Worm (Caenorhabditis elegans) whole organism, late embryonic: Measurements from ENCODE around the gene T24D5.2.

Source experiments
- C38D4.7 ChIP-seq: fragments of 200-800 bp; sonication (Bioruptor generic); optimal IDR thresholded peaks from 2 replicates; lab custom pipeline; 2018; ENCODE audit warnings: mild to moderate bottlenecking, missing genetic modification characterization, moderate library complexity, missing compliant biosample characterization
- K09A11.1 ChIP-seq: sonication (generic microtip); optimal IDR thresholded peaks from 2 replicates; lab custom pipeline; 2017; ENCODE audit warnings: antibody characterized with exemption, mild to moderate bottlenecking, missing genetic modification characterization, missing compliant biosample characterization; ENCODE audit not compliant: insufficient read depth
- ama-1 ChIP-seq: fragments of 150-350 bp; optimal IDR thresholded peaks from 2 replicates; lab custom pipeline; 2014
- ceh-18 ChIP-seq: sonication (generic microtip); optimal IDR thresholded peaks from 2 replicates; lab custom pipeline; 2016; ENCODE audit warnings: missing genetic modification characterization, missing compliant biosample characterization
- ceh-19 ChIP-seq: fragments of 200-800 bp; sonication (Bioruptor generic); optimal IDR thresholded peaks from 2 replicates; lab custom pipeline; 2018; ENCODE audit warnings: mild to moderate bottlenecking, missing genetic modification characterization, missing compliant biosample characterization
- ceh-2 ChIP-seq: sonication (generic microtip); optimal IDR thresholded peaks from 2 replicates; lab custom pipeline; 2016; ENCODE audit warnings: missing genotype, missing genetic modification characterization, missing compliant biosample characterization
- ceh-22 ChIP-seq: sonication (generic microtip); optimal IDR thresholded peaks from 2 replicates; lab custom pipeline; 2017; ENCODE audit warnings: missing biosample characterization, missing genetic modification characterization
- ceh-30 ChIP-seq: fragments of 150-350 bp; optimal IDR thresholded peaks from 2 replicates; lab custom pipeline; 2014; ENCODE audit warnings: missing biosample characterization, missing genetic modification characterization
- ceh-31 ChIP-seq: sonication (generic microtip); optimal IDR thresholded peaks from 2 replicates; lab custom pipeline; 2016; ENCODE audit warnings: missing genetic modification characterization, missing compliant biosample characterization
- ceh-34 ChIP-seq: sonication (generic microtip); optimal IDR thresholded peaks from 2 replicates; lab custom pipeline; 2016; ENCODE audit warnings: mild to moderate bottlenecking, missing genetic modification characterization, missing compliant biosample characterization
- ceh-45 ChIP-seq: fragments of 200-800 bp; sonication (Bioruptor generic); IDR thresholded peaks from 2 replicates; pipeline ENCODE4 v1.3.6; 2022; ENCODE audit warnings: missing genetic modification reagents, missing genetic modification characterization, missing compliant biosample characterization
- ceh-48 ChIP-seq: sonication (generic microtip); optimal IDR thresholded peaks from 2 replicates; lab custom pipeline; 2016; ENCODE audit warnings: missing genetic modification characterization, inconsistent platforms, missing compliant biosample characterization
- ceh-6 ChIP-seq: fragments of 200-800 bp; sonication (Bioruptor generic); optimal IDR thresholded peaks from 2 replicates; lab custom pipeline; 2018; ENCODE audit warnings: mild to moderate bottlenecking, missing genetic modification characterization, missing compliant biosample characterization
- dmd-4 ChIP-seq: sonication (generic microtip); optimal IDR thresholded peaks from 2 replicates; lab custom pipeline; 2016; ENCODE audit warnings: borderline replicate concordance, missing genetic modification characterization, missing compliant biosample characterization
- elt-2 ChIP-seq: sonication (generic microtip); optimal IDR thresholded peaks from 2 replicates; lab custom pipeline; 2016; ENCODE audit warnings: missing genetic modification reagents, missing genetic modification characterization, missing compliant biosample characterization
- elt-4 ChIP-seq: sonication (generic microtip); optimal IDR thresholded peaks from 2 replicates; lab custom pipeline; 2016; ENCODE audit warnings: missing genetic modification characterization, missing compliant biosample characterization
- hlh-15 ChIP-seq: sonication (generic microtip); optimal IDR thresholded peaks from 2 replicates; lab custom pipeline; 2016; ENCODE audit warnings: missing genetic modification characterization, missing compliant biosample characterization
- lim-6 ChIP-seq: sonication (generic microtip); optimal IDR thresholded peaks from 2 replicates; lab custom pipeline; 2016; ENCODE audit warnings: missing genetic modification characterization, missing compliant biosample characterization
- lin-11 ChIP-seq: fragments of 200-800 bp; sonication (Bioruptor generic); optimal IDR thresholded peaks from 2 replicates; lab custom pipeline; 2018; ENCODE audit warnings: mild to moderate bottlenecking, missing genetic modification characterization, missing compliant biosample characterization
- madf-2 ChIP-seq: sonication (generic microtip); optimal IDR thresholded peaks from 2 replicates; lab custom pipeline; 2017; ENCODE audit warnings: missing genetic modification characterization, missing compliant biosample characterization
- mec-3 ChIP-seq: sonication (generic microtip); optimal IDR thresholded peaks from 2 replicates; lab custom pipeline; 2016; ENCODE audit warnings: borderline replicate concordance, missing genetic modification characterization, missing compliant biosample characterization
- nhr-11 ChIP-seq: fragments of 150-350 bp; optimal IDR thresholded peaks from 2 replicates; lab custom pipeline; 2014; ENCODE audit warnings: missing biosample characterization, missing genetic modification characterization
- npax-4 ChIP-seq: sonication (generic microtip); optimal IDR thresholded peaks from 2 replicates; lab custom pipeline; 2016; ENCODE audit warnings: missing genetic modification characterization, missing compliant biosample characterization
- pat-9 ChIP-seq: fragments of 200-800 bp; sonication (Bioruptor generic); optimal IDR thresholded peaks from 2 replicates; lab custom pipeline; 2018; ENCODE audit warnings: mild to moderate bottlenecking, missing genetic modification characterization, moderate library complexity, missing compliant biosample characterization
- pax-1 ChIP-seq: fragments of 150-350 bp; optimal IDR thresholded peaks from 2 replicates; lab custom pipeline; 2014; ENCODE audit warnings: missing biosample characterization, missing genetic modification characterization
- pha-2 ChIP-seq: sonication (generic microtip); optimal IDR thresholded peaks from 2 replicates; lab custom pipeline; 2017; ENCODE audit warnings: mild to moderate bottlenecking, missing genetic modification characterization, missing compliant biosample characterization
- pqm-1 ChIP-seq: sonication (generic microtip); optimal IDR thresholded peaks from 2 replicates; lab custom pipeline; 2016; ENCODE audit warnings: missing genetic modification characterization, missing compliant biosample characterization
- pros-1 ChIP-seq: fragments of 150-350 bp; optimal IDR thresholded peaks from 2 replicates; lab custom pipeline; 2014; ENCODE audit warnings: missing biosample characterization, missing genetic modification reagents, missing genetic modification characterization
- rnt-1 ChIP-seq: sonication (generic microtip); optimal IDR thresholded peaks from 2 replicates; lab custom pipeline; 2016; ENCODE audit warnings: missing genetic modification characterization, missing compliant biosample characterization
- sdc-2 ChIP-seq: sonication (generic microtip); optimal IDR thresholded peaks from 2 replicates; lab custom pipeline; 2016; ENCODE audit warnings: missing genotype, missing genetic modification characterization, missing compliant biosample characterization
- tbx-7 ChIP-seq: sonication (generic microtip); optimal IDR thresholded peaks from 2 replicates; lab custom pipeline; 2016; ENCODE audit warnings: missing genotype, missing genetic modification characterization, missing compliant biosample characterization
- unc-3 ChIP-seq, 2 experiments: fragments of 200-800 bp in 1 of 2; sonication (Bioruptor generic) in 1 of 2; sonication (generic microtip) in 1 of 2; conservative IDR thresholded peaks in 1 of 2; optimal IDR thresholded peaks in 1 of 2; 2 replicates each; pipeline versions ENCODE4 v1.3.6 to Lab custom; 2016 to 2022; ENCODE audit warnings: missing compliant biosample characterization in 2 of 2, missing genetic modification characterization in 2 of 2, missing genetic modification reagents in 1 of 2
- unc-42 ChIP-seq: sonication (generic microtip); optimal IDR thresholded peaks from 2 replicates; lab custom pipeline; 2016; ENCODE audit warnings: missing genotype, missing genetic modification characterization, missing compliant biosample characterization
- zip-5 ChIP-seq: sonication (generic microtip); optimal IDR thresholded peaks from 2 replicates; lab custom pipeline; 2016; ENCODE audit warnings: missing genetic modification characterization, missing compliant biosample characterization

Gene T24D5.2

DNA sequence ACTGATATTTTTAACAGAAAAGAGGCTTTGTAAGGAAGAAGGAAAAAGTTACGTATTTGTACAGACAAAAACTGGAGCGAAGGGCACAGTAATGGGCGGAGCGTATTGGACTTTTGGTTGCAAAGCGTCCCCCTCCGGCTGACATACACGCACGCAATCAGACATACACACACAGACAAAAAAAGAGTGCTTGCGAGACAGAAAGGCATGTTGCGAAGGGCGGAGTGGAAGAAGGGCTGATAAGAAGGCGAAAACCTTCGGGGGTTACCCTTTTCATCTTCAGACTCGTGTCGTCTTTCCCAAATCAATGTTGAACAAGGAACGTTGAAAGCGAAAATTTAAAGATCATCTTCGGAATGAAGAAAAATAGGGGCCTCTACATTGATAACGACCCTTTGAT lies 44.3 kb upstream of the T24D5.2 start:
- peak; percentile 14 for TF ChIP-seq pqm-1
- TF ChIP-seq hlh-15 (tag; lab: Kevin White, UChicago), result no peak
- no peak for TF ChIP-seq mec-3 (tag; lab: Kevin White, UChicago)
- no peak for TF ChIP-seq zip-5 (tag; lab: Kevin White, UChicago)
- TF ChIP-seq pat-9, result no peak
- peak; percentile 46 for TF ChIP-seq elt-2 (tag; lab: Kevin White, UChicago)
- TF ChIP-seq unc-42 (tag; lab: Kevin White, UChicago), result no peak

DNA sequence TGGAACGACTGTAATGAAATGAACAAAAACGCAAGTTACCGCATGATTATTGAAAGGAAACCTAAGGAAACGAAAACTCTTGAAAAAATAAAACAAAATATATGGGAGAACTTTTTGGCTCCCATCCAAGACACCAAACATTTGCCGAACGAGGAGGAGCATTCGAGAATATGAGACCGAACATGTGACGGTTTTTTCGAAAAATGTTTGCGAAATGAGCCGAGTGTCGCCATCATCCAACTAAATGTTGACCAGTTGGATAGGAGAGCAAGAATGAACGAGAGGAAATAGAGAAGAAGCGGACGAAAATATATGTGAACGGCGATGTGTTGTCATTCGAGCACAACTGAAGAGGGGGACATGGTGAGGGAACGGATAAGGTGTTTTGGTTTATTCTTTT lies 43.8 kb upstream of the T24D5.2 start:
- no peak for TF ChIP-seq K09A11.1 (tag; lab: Kevin White, UChicago)
- no peak for TF ChIP-seq ceh-45 (GFP tag; lab: Robert Waterston, UW)
- no peak for TF ChIP-seq pqm-1
- no peak for TF ChIP-seq pha-2
- no peak for TF ChIP-seq dmd-4 (tag; lab: Kevin White, UChicago)
- no peak for TF ChIP-seq rnt-1
- no peak for TF ChIP-seq ceh-19 (GFP tag; lab: Kevin White, UChicago)
- no peak for TF ChIP-seq ceh-48 (tag; lab: Kevin White, UChicago)
- no peak for TF ChIP-seq npax-4 (tag; lab: Kevin White, UChicago)
- TF ChIP-seq ama-1 (lab: Kevin White, UChicago), result no peak
- TF ChIP-seq lim-6, result no peak
- no peak for TF ChIP-seq ceh-22
- TF ChIP-seq lin-11, result no peak
- TF ChIP-seq ceh-2, result no peak
- no peak for TF ChIP-seq pat-9

DNA sequence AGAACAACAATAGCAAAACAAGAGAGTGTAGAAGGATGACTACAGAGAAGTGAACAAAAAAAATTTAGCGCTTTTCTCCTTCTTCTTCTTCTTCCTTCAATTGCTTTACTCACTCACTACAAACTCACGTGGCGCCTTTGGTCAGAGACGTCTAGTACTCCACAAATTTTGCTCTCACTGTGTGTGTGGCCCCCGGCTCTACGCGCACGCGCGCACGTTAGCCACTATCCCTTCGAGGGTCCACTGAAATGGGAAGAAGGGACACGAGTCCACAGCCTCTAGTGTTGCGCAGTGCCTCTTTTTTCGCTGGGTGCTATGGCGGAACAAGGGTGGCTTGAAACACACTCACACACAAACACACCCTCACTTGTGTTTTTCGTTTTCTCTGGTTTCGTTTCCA lies 43.0 kb upstream of the T24D5.2 start:
- TF ChIP-seq C38D4.7 (GFP tag; lab: Kevin White, UChicago), result no peak
- peak; percentile 39 for TF ChIP-seq unc-42 (tag; lab: Kevin White, UChicago)
- TF ChIP-seq ceh-19 (GFP tag; lab: Kevin White, UChicago), result peak; percentile 45
- no peak for TF ChIP-seq unc-3 (GFP tag; conservative IDR thresholded peaks at IDR 0.05; lab: Robert Waterston, UW)
- peak; percentile 45 for TF ChIP-seq unc-3 (tag; optimal IDR thresholded peaks at IDR 0.05; lab: Kevin White, UChicago)
- peak; percentile 46 for TF ChIP-seq ceh-31 (tag; lab: Kevin White, UChicago)
- TF ChIP-seq sdc-2 (tag; lab: Kevin White, UChicago), result peak; percentile 35
- peak; percentile 16 for TF ChIP-seq ceh-6 (GFP tag; lab: Kevin White, UChicago)
- TF ChIP-seq ceh-34 (tag; lab: Kevin White, UChicago), result no peak
- TF ChIP-seq pros-1 (tag; lab: Kevin White, UChicago), result peak; percentile 59
- TF ChIP-seq dmd-4 (tag; lab: Kevin White, UChicago), result no peak
- peak; percentile 27 for TF ChIP-seq ceh-18 (tag; lab: Kevin White, UChicago)
- no peak for TF ChIP-seq ceh-30 (tag; lab: Kevin White, UChicago)
- TF ChIP-seq pax-1 (tag; lab: Kevin White, UChicago), result no peak

DNA sequence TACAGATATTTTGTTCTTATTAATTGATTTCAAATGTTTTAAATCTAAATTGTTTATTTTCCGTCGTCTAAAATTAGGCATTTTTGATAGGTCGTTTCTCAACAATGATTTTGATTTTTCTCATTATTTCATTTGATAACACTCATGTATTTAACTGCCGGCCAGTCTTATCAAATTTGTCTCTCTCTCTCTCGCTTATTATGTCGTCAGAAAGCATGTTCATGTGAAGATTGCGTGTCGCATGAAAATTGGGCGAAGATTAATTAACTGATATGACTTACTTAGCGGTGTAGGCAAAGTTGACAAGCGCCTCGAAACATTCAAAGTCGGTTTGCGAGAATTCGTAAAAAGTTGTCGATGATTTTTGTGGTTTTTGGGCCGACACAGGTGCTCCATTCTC lies 41.5 kb upstream of the T24D5.2 start:
- peak; percentile 46 for TF ChIP-seq elt-2 (tag; lab: Kevin White, UChicago)
- no peak for TF ChIP-seq tbx-7 (tag; lab: Kevin White, UChicago)
- TF ChIP-seq hlh-15 (tag; lab: Kevin White, UChicago), result no peak
- TF ChIP-seq, all 69 proteins: peak for 1

DNA sequence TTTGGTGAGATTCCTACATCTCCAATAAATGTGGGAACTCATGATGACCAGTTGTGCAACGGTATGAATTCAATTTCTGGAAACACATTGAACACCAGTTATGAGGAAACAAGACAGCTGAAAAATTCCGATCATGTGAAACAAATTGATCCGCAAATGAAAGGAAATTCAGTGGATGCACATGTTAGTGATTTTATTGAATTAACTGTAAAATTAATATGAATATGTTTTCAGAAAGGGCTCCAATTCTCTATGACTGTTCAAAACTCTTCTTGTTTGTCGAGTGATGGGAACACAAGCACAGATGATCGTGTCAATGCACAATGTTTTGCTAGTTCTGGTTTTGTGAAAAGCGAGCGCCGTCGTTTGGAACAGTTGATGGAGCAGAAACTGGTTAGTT lies 34.1 kb upstream of the T24D5.2 start:
- TF ChIP-seq ama-1 (lab: Kevin White, UChicago), result no peak
- no peak for TF ChIP-seq zip-5 (tag; lab: Kevin White, UChicago)
- TF ChIP-seq rnt-1, result no peak
- TF ChIP-seq elt-4 (tag; lab: Kevin White, UChicago), result no peak
- TF ChIP-seq nhr-11 (tag; lab: Kevin White, UChicago), result no peak
- no peak for TF ChIP-seq madf-2
